Fruit fly (Drosophila melanogaster): Measurements from ENCODE around the gene Hsc70-2.

Gene Hsc70-2

dm6 chr3R:13017623-13018036 lies 26.9 kb upstream of the Hsc70-2 start:
- TF ChIP-seq tj (GFP tag; optimal IDR thresholded peaks at IDR 0.05) (peak; percentile 40), kay (GFP tag; ENCODE audit: borderline replicate concordance) (peak; percentile 91), Hr96 (GFP tag; optimal IDR thresholded peaks at IDR 0.05) (no peak), CG7101 (tag; optimal IDR thresholded peaks at IDR 0.05) (no peak), CG33017 (tag; optimal IDR thresholded peaks at IDR 0.05) (no peak), cic (GFP tag; optimal IDR thresholded peaks at IDR 0.05) (peak; percentile 90), ovo (GFP tag; optimal IDR thresholded peaks at IDR 0.05) (no peak), Mnt (GFP tag; optimal IDR thresholded peaks at IDR 0.05) (peak; percentile 65), CG12768 (GFP tag; optimal IDR thresholded peaks at IDR 0.05) (peak; percentile 47), CG1620 (GFP tag; optimal IDR thresholded peaks at IDR 0.05) (no peak), CG11617 (GFP tag; optimal IDR thresholded peaks at IDR 0.05) (peak; percentile 8), Crg-1 (GFP tag; optimal IDR thresholded peaks at IDR 0.05) (no peak)

DNA sequence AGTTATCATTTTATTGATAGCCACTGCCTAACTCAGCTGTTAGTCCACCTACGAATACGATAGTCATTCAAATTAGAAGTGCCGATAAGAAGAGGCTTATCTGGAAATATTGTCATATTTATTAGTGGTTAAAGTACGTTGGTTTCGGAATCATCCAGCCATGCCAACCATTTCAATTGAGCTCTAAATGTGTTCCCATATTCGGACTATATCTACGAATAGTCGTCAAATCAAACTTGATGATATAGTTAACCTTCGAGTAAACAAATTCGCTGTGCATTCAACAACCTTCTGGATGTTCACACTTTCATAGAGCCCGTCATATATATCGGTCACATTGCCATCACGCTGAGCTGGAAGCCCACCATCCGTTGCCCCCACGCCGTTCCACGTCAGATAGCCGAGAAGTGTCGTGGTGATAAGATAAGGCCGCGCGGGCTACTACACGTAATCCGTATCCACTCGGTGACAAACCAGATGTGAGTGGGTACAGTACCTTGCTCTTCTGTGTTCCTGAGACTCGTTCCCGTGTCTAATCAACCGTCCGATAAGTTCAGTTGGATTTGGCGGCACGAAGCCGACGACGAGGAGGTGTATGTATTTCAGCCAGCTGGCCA lies 26.2 kb upstream of the Hsc70-2 start:
- TF ChIP-seq CG7045 (GFP tag; optimal IDR thresholded peaks at IDR 0.05) (no peak), pad (GFP tag; optimal IDR thresholded peaks at IDR 0.05) (no peak), CG33017 (tag; optimal IDR thresholded peaks at IDR 0.05) (peak; percentile 19), cic (GFP tag; optimal IDR thresholded peaks at IDR 0.05) (peak; percentile 42), Mnt (GFP tag; optimal IDR thresholded peaks at IDR 0.05) (peak; percentile 36), ovo (GFP tag; optimal IDR thresholded peaks at IDR 0.05) (peak; percentile 5)

DNA sequence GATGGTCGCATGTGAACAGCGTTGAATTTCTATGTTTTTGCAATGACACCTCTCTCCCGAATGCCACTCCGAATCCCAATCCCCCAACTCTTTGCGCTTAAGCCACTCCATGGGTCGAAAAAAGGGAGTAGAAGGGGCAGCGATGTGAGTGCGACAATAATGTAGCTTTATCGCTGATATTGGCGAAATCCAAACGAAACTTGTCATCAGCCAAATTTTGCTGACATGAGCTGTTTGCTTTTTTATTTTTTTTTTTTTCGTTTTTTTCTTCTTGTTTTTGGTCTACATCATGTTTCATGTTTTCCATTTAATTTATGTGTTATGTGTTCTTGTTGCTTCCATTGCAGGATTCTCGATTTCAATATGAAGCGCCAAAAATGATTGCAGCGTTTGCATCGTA lies 25.6 kb upstream of the Hsc70-2 start:
- TF ChIP-seq CG7045 (GFP tag; optimal IDR thresholded peaks at IDR 0.05) (no peak), tj (GFP tag; optimal IDR thresholded peaks at IDR 0.05) (peak; percentile 99)

dm6 chr3R:13030257-13031173 lies 14.0 kb upstream of the Hsc70-2 start, which contains the start of the genes CG46281 and CG46280:
CG46281 (minus strand) TSS chr3R:13030307.
CG46280 (minus strand) TSS chr3R:13030659.
- TF ChIP-seq CG7101 (tag; optimal IDR thresholded peaks at IDR 0.05): peak; percentile 42
- TF ChIP-seq ovo (GFP tag; optimal IDR thresholded peaks at IDR 0.05): no peak
- TF ChIP-seq bab1 (GFP tag; optimal IDR thresholded peaks at IDR 0.05): peak; percentile 44
- TF ChIP-seq CG11617 (GFP tag; optimal IDR thresholded peaks at IDR 0.05): peak; percentile 46
- TF ChIP-seq CG14711 (tag; optimal IDR thresholded peaks at IDR 0.05): peak; percentile 59
- TF ChIP-seq Crg-1 (GFP tag; optimal IDR thresholded peaks at IDR 0.05): peak; percentile 32
- peak; percentile 31 for TF ChIP-seq CG12768 (GFP tag; optimal IDR thresholded peaks at IDR 0.05)
- TF ChIP-seq cic (GFP tag; optimal IDR thresholded peaks at IDR 0.05): peak; percentile 8
- peak; percentile 23 for TF ChIP-seq tj (GFP tag; optimal IDR thresholded peaks at IDR 0.05)
- no peak for TF ChIP-seq CG33017 (tag; optimal IDR thresholded peaks at IDR 0.05)
- TF ChIP-seq CG7045 (GFP tag; optimal IDR thresholded peaks at IDR 0.05): peak; percentile 1
- peak; percentile 33 for TF ChIP-seq pad (GFP tag; optimal IDR thresholded peaks at IDR 0.05)
- TF ChIP-seq toe (GFP tag; optimal IDR thresholded peaks at IDR 0.05): no peak
- no peak for TF ChIP-seq Hr96 (GFP tag; optimal IDR thresholded peaks at IDR 0.05)
- peak; percentile 85 for TF ChIP-seq kay (GFP tag; ENCODE audit: borderline replicate concordance)
- peak; percentile 58 for TF ChIP-seq Mnt (GFP tag; optimal IDR thresholded peaks at IDR 0.05)
- TF ChIP-seq CG1620 (GFP tag; optimal IDR thresholded peaks at IDR 0.05): peak; percentile 49
- no peak for TF ChIP-seq Clk (GFP tag; optimal IDR thresholded peaks at IDR 0.05)
- no peak for TF ChIP-seq CG5204 (GFP tag; optimal IDR thresholded peaks at IDR 0.05)
- no peak for TF ChIP-seq cnc (optimal IDR thresholded peaks at IDR 0.05)

DNA sequence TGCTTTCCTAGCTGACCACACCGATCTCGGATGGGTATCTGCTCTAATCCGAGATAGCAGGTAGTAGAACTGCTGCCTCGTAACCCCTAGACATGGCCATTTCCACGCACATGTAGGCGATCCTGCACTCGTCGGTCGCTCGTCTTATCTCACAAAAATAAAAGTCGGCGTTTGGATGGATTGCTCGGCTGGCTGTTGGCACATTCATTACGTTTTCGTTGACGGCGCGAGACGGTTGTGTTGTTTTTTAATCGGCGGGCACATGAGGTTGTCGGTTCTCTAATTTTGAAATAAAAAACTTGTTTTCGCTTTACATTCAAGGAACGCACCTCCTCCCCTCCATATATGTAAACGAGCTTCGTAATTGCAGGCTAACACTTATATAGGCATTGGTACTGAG lies 12.2 kb upstream of the Hsc70-2 start, which contains the start of gene ry:
Gene ry (plus strand): TSS at position 206 of the 400 bp plus-strand sequence.
- no peak for TF ChIP-seq pad (GFP tag; optimal IDR thresholded peaks at IDR 0.05)
- peak; percentile 43 for TF ChIP-seq CG33017 (tag; optimal IDR thresholded peaks at IDR 0.05)
- TF ChIP-seq cic (GFP tag; optimal IDR thresholded peaks at IDR 0.05): peak; percentile 84
- peak; percentile 70 for TF ChIP-seq Mnt (GFP tag; optimal IDR thresholded peaks at IDR 0.05)
- no peak for TF ChIP-seq CG7101 (tag; optimal IDR thresholded peaks at IDR 0.05)

- TF ChIP-seq CG12768 (GFP tag; optimal IDR thresholded peaks at IDR 0.05) (peak; percentile 78), CG11617 (GFP tag; optimal IDR thresholded peaks at IDR 0.05) (peak; percentile 77), CG14711 (tag; optimal IDR thresholded peaks at IDR 0.05) (peak; percentile 62), toe (GFP tag; optimal IDR thresholded peaks at IDR 0.05) (peak; percentile 68), tj (GFP tag; optimal IDR thresholded peaks at IDR 0.05) (no peak), CG5204 (GFP tag; optimal IDR thresholded peaks at IDR 0.05) (no peak), cic (GFP tag; optimal IDR thresholded peaks at IDR 0.05) (peak; percentile 64), Clk (GFP tag; optimal IDR thresholded peaks at IDR 0.05) (peak; percentile 39), CG7045 (GFP tag; optimal IDR thresholded peaks at IDR 0.05) (peak; percentile 85), CG33017 (tag; optimal IDR thresholded peaks at IDR 0.05) (peak; percentile 71), kay (GFP tag; ENCODE audit: borderline replicate concordance) (peak; percentile 96), CG7101 (tag; optimal IDR thresholded peaks at IDR 0.05) (peak; percentile 83), Mnt (GFP tag; optimal IDR thresholded peaks at IDR 0.05) (peak; percentile 79), ovo (GFP tag; optimal IDR thresholded peaks at IDR 0.05) (peak; percentile 4), Crg-1 (GFP tag; optimal IDR thresholded peaks at IDR 0.05) (peak; percentile 76), bab1 (GFP tag; optimal IDR thresholded peaks at IDR 0.05) (no peak), cnc (optimal IDR thresholded peaks at IDR 0.05) (no peak), pad (GFP tag; optimal IDR thresholded peaks at IDR 0.05) (peak; percentile 49), CG1620 (GFP tag; optimal IDR thresholded peaks at IDR 0.05) (no peak), Hr96 (GFP tag; optimal IDR thresholded peaks at IDR 0.05) (peak; percentile 30)
These were observed 11.5 kb upstream of the Hsc70-2 start for dm6 chr3R:13032975-13033445.

Measured in whole organism, adult.